Worm (Caenorhabditis elegans): Measurements from ENCODE around the gene cct-7.

cct-7 gene

ce11 chrV:1870515-1870940 is 1.5 kb upstream of the cct-7 start:
- TF ChIP-seq dao-5 (tag; optimal IDR thresholded peaks at IDR 0.05) (no peak), W03F9.2 (tag; optimal IDR thresholded peaks at IDR 0.05) (no peak), him-1 (tag; optimal IDR thresholded peaks at IDR 0.05) (no peak)

DNA sequence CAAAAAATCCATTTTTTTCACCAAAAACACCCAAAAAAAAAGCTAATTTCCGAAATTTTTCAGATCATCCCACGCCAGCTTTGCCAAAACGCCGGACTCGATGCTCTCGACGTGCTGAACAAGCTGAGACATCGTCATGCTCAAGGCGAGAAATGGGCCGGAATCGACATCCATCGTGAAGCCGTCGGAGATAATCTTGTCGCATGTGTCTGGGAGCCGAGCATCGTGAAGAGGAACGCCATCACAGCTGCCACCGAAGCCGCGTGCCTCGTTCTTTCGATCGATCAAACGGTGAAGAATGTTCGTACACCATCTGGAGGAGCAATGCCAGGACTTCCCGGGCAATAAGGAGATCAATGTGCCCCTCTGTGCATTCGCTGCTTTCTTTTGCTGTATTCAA is 2.8 kb downstream of the cct-7 start:
- no peak for TF ChIP-seq dao-5 (tag; optimal IDR thresholded peaks at IDR 0.05)
- TF ChIP-seq W03F9.2 (tag; optimal IDR thresholded peaks at IDR 0.05), result no peak
- no peak for TF ChIP-seq him-1 (tag; optimal IDR thresholded peaks at IDR 0.05)

- no peak for TF ChIP-seq W03F9.2 (tag; optimal IDR thresholded peaks at IDR 0.05)
- TF ChIP-seq dao-5 (tag; optimal IDR thresholded peaks at IDR 0.05), result no peak
- no peak for TF ChIP-seq him-1 (tag; optimal IDR thresholded peaks at IDR 0.05)
Observed at ce11 chrV:1875497-1875988, 3.5 kb downstream of the cct-7 start.

DNA sequence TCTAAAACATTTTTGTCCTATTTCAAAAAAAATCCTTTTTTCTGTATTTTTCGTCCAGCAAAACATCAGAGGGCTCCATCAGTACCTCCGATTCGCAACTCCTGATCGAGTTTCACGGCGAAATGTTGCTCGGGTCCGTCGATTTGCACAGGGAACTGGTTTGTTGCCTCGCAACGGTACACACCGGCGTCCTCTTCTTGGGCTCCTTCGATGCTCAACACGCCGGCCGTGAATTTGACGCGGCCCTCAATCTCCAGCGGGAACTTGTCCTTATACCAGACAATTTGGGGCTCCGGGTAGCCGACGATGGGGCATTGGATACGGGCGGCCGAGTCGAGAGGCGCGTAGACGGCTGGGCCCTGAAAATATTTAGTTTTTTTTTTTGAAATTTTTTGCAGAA is 6.0 kb downstream of the cct-7 start:
- TF ChIP-seq him-1 (tag; optimal IDR thresholded peaks at IDR 0.05) (no peak), dao-5 (tag; optimal IDR thresholded peaks at IDR 0.05) (no peak), W03F9.2 (tag; optimal IDR thresholded peaks at IDR 0.05) (no peak)

- TF ChIP-seq W03F9.2 (tag; optimal IDR thresholded peaks at IDR 0.05), result no peak
- no peak for TF ChIP-seq him-1 (tag; optimal IDR thresholded peaks at IDR 0.05)
- TF ChIP-seq dao-5 (tag; optimal IDR thresholded peaks at IDR 0.05), result no peak
Observed at ce11 chrV:1883131-1883530, 11.1 kb downstream of the cct-7 start.

- no peak for TF ChIP-seq dao-5 (tag; optimal IDR thresholded peaks at IDR 0.05)
- no peak for TF ChIP-seq him-1 (tag; optimal IDR thresholded peaks at IDR 0.05)
- no peak for TF ChIP-seq W03F9.2 (tag; optimal IDR thresholded peaks at IDR 0.05)
Observed at ce11 chrV:1886997-1887396, 15.0 kb downstream of the cct-7 start.

DNA sequence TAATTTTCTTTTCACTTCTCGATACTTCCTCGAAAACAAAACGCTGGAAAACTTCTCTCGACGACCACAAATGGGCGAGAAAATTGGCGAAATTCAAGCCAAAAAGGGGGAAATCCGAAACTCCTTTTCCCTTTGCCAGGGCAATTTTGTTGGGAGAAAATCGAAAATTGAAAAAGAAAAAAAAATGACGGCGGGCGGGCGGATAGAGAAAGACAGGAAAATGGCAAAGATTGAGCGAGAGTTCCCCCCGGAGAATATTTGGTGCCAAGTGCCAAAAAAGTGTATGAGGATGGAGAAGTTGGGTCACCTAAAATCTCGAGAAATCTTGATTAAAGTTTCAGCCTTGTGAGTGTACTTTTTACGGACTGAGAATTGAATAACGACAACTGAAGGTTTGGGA is 16.3 kb downstream of the cct-7 start:
- TF ChIP-seq dao-5 (tag; optimal IDR thresholded peaks at IDR 0.05) (no peak), him-1 (tag; optimal IDR thresholded peaks at IDR 0.05) (no peak)

- TF ChIP-seq him-1 (tag; optimal IDR thresholded peaks at IDR 0.05) (no peak), W03F9.2 (tag; optimal IDR thresholded peaks at IDR 0.05) (no peak), dao-5 (tag; optimal IDR thresholded peaks at IDR 0.05) (no peak)
Observed at ce11 chrV:1889996-1890395, 17.9 kb downstream of the cct-7 start.

DNA sequence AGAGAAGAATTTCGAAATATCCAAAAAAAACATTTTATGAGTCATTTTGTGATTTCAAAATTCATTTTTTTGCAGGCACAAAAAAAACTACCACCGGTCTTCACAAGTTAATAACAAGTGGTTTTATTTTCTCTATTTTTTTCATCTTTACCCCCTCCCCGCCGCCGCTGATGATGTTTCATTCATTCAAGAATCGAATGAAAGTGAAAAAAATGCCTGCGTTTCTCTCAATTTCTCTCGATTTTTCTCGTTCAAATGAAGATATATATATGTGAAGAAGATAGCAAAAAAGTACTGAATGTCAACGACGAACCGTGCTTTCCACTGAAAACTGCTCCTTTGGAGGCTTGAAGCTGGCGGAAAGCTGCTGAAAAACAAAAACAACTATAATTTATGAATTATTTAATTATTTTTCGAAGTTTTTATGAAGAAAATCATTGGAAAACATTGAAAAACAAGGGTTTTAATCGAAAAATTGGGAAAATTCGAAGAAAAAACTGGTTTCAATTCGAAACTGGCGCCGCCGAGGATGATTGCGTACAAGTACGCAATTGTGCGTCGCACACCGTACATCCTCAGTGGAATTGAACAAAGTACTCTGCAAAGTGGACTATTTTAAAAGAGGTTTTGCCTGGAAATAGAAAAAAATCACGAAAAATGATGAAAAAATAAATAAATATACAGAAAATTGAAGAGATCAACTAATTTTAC is 20.7 kb downstream of the cct-7 start, which contains the start of gene zig-11:
zig-11 (minus strand) TSS at position 373 of the 711 bp plus-strand sequence.
- TF ChIP-seq him-1 (tag; optimal IDR thresholded peaks at IDR 0.05), result no peak
- no peak for TF ChIP-seq dao-5 (tag; optimal IDR thresholded peaks at IDR 0.05)
- no peak for TF ChIP-seq W03F9.2 (tag; optimal IDR thresholded peaks at IDR 0.05)

- TF ChIP-seq dao-5 (tag; optimal IDR thresholded peaks at IDR 0.05) (no peak), him-1 (tag; optimal IDR thresholded peaks at IDR 0.05) (no peak), W03F9.2 (tag; optimal IDR thresholded peaks at IDR 0.05) (no peak)
Observed at ce11 chrV:1895483-1895882, 23.4 kb downstream of the cct-7 start, which contains the start of gene nphp-2. Gene nphp-2 (plus strand): TSS chrV:1895783.

DNA sequence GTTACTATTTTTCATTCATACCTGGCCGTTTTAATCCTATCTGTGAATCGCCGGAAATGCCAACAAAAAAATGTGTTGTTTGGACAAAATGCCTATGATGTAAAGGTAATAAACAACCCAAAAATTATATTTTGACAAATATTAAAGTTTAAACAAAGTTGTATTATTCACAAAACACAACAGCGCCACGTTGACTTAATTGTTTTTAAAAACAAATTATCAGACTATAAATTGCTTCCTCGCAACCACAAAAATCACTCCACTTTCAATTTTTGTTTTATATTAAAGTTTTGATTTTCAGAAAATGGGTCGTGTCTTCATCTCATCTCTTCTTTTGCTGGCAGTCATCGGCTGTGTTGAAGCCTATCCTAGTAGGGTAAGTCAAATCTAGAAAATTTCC is 35.3 kb downstream of the cct-7 start, which contains the start of gene Y32G9A.5:
Y32G9A.5 (plus strand) TSS at position 301 of the 400 bp plus-strand sequence.
- TF ChIP-seq him-1 (tag; optimal IDR thresholded peaks at IDR 0.05) (no peak), W03F9.2 (tag; optimal IDR thresholded peaks at IDR 0.05) (no peak), dao-5 (tag; optimal IDR thresholded peaks at IDR 0.05) (no peak)

- TF ChIP-seq W03F9.2 (tag; optimal IDR thresholded peaks at IDR 0.05) (no peak), dao-5 (tag; optimal IDR thresholded peaks at IDR 0.05) (no peak), him-1 (tag; optimal IDR thresholded peaks at IDR 0.05) (no peak)
Observed at ce11 chrV:1908542-1908941, 36.5 kb downstream of the cct-7 start, which contains the start of gene srp-3. Gene srp-3 (plus strand): TSS chrV:1908842.

- TF ChIP-seq dao-5 (tag; optimal IDR thresholded peaks at IDR 0.05), result no peak
- TF ChIP-seq W03F9.2 (tag; optimal IDR thresholded peaks at IDR 0.05), result no peak
- no peak for TF ChIP-seq him-1 (tag; optimal IDR thresholded peaks at IDR 0.05)
Observed at ce11 chrV:1911102-1911501, 39.1 kb downstream of the cct-7 start, which contains the start of gene Y32G9A.3. Gene Y32G9A.3 (plus strand): TSS chrV:1911402.

- no peak for TF ChIP-seq dao-5 (tag; optimal IDR thresholded peaks at IDR 0.05)
- no peak for TF ChIP-seq him-1 (tag; optimal IDR thresholded peaks at IDR 0.05)
- TF ChIP-seq W03F9.2 (tag; optimal IDR thresholded peaks at IDR 0.05), result no peak
Observed at ce11 chrV:1918030-1918559, 46.0 kb downstream of the cct-7 start, which contains the start of gene Y32G9A.2. Gene Y32G9A.2 (plus strand): TSS chrV:1918509.

Data from whole organism, L4/young adult.